Fruit fly (Drosophila melanogaster) whole organism, embryonic: Measurements from ENCODE around the gene Rrp1.

Experiments used
- Bgb ChIP-seq: fragments of 200-800 bp; sonication (Bioruptor generic); IDR thresholded peaks from 2 replicates; pipeline ENCODE4 v1.3.6; 2022; ENCODE audit warnings: missing biosample characterization, missing genetic modification characterization; ENCODE audit not compliant: partially characterized antibody
- CG10321 ChIP-seq: fragments of 200-800 bp; sonication (Bioruptor generic); IDR thresholded peaks from 2 replicates; pipeline ENCODE4 v1.3.6; 2022; ENCODE audit warnings: missing biosample characterization, missing genetic modification characterization
- CG11723 ChIP-seq: fragments of 200-800 bp; sonication (Bioruptor generic); optimal IDR thresholded peaks from 2 replicates; lab custom pipeline; 2017; ENCODE audit warnings: missing biosample characterization, mild to moderate bottlenecking, missing genetic modification characterization
- CG14050 ChIP-seq: fragments of 200-800 bp; sonication (Bioruptor generic); IDR thresholded peaks from 3 replicates; pipeline ENCODE4 v1.3.6; 2022; ENCODE audit warnings: missing biosample characterization, missing genetic modification characterization
- CG14441 ChIP-seq: fragments of 200-800 bp; sonication (Bioruptor generic); IDR thresholded peaks from 2 replicates; pipeline ENCODE4 v1.3.6; 2022; ENCODE audit warnings: missing biosample characterization, missing genetic modification characterization
- CG15269 ChIP-seq: fragments of 200-800 bp; sonication (Bioruptor generic); optimal IDR thresholded peaks from 2 replicates; lab custom pipeline; 2018; ENCODE audit warnings: missing biosample characterization, mild to moderate bottlenecking, missing genetic modification characterization, moderate library complexity
- CG17568 ChIP-seq: fragments of 200-800 bp; sonication (Bioruptor generic); optimal IDR thresholded peaks from 2 replicates; lab custom pipeline; 2018; ENCODE audit warnings: missing biosample characterization, mild to moderate bottlenecking, missing genetic modification characterization, moderate library complexity
- CG1792 ChIP-seq: fragments of 200-800 bp; sonication (Bioruptor generic); optimal IDR thresholded peaks from 2 replicates; lab custom pipeline; 2016; ENCODE audit warnings: missing biosample characterization, missing genetic modification characterization
- CG1832 ChIP-seq: fragments of 200-800 bp; sonication (Bioruptor generic); optimal IDR thresholded peaks from 2 replicates; lab custom pipeline; 2017; ENCODE audit warnings: missing biosample characterization, mild to moderate bottlenecking, missing genetic modification characterization, inconsistent platforms
- CG2129 ChIP-seq: fragments of 200-800 bp; sonication (Bioruptor generic); IDR thresholded peaks from 2 replicates; pipeline ENCODE4 v1.3.6; 2022; ENCODE audit warnings: missing biosample characterization, missing genetic modification characterization; ENCODE audit not compliant: partially characterized antibody
- CG31441 ChIP-seq: fragments of 200-800 bp; sonication (Bioruptor generic); IDR thresholded peaks from 2 replicates; pipeline ENCODE4 v1.3.6; 2022; ENCODE audit warnings: missing biosample characterization, missing genetic modification characterization
- CG34376 ChIP-seq: fragments of 200-800 bp; sonication (Bioruptor generic); optimal IDR thresholded peaks from 2 replicates; lab custom pipeline; 2018; ENCODE audit warnings: missing biosample characterization, mild to moderate bottlenecking, missing genetic modification characterization
- CG3726 ChIP-seq: fragments of 200-800 bp; sonication (Bioruptor generic); IDR thresholded peaks from 3 replicates; pipeline ENCODE4, ENCODE4 v1.3.6; 2022; ENCODE audit warnings: missing biosample characterization, missing genetic modification characterization
- CG3838 ChIP-seq: fragments of 200-800 bp; sonication (Bioruptor generic); optimal IDR thresholded peaks from 3 replicates; lab custom pipeline; 2016; ENCODE audit warnings: missing biosample characterization, missing genetic modification characterization
- CG4707 ChIP-seq: fragments of 200-800 bp; sonication (Bioruptor generic); optimal IDR thresholded peaks from 2 replicates; lab custom pipeline; 2018; ENCODE audit warnings: missing biosample characterization, mild to moderate bottlenecking, missing genetic modification characterization, moderate library complexity
- CG4854 ChIP-seq: fragments of 200-800 bp; sonication (Bioruptor generic); optimal IDR thresholded peaks from 2 replicates; lab custom pipeline; 2016; ENCODE audit warnings: missing biosample characterization, missing genetic modification characterization, inconsistent platforms
- CG6175 ChIP-seq: fragments of 200-800 bp; sonication (Bioruptor generic); IDR thresholded peaks from 3 replicates; pipeline ENCODE4 v1.3.6; 2022; ENCODE audit warnings: missing biosample characterization, missing genetic modification characterization
- CG8089 ChIP-seq: fragments of 200-800 bp; sonication (Bioruptor generic); optimal IDR thresholded peaks from 3 replicates; lab custom pipeline; 2016; ENCODE audit warnings: missing biosample characterization, missing genetic modification characterization
- CG8281 ChIP-seq: fragments of 200-800 bp; sonication (Bioruptor generic); optimal IDR thresholded peaks from 2 replicates; lab custom pipeline; 2018; ENCODE audit warnings: missing biosample characterization, mild to moderate bottlenecking, missing genetic modification characterization, moderate library complexity
- CG8765 ChIP-seq: fragments of 200-800 bp; sonication (Bioruptor generic); IDR thresholded peaks from 2 replicates; pipeline ENCODE4 v1.3.6; 2022; ENCODE audit warnings: missing biosample characterization, missing genetic modification characterization
- CG8944 ChIP-seq: fragments of 200-800 bp; sonication (Bioruptor generic); optimal IDR thresholded peaks from 3 replicates; lab custom pipeline; 2016; ENCODE audit warnings: missing biosample characterization, missing genetic modification characterization
- CHES-1-like ChIP-seq: fragments of 200-800 bp; sonication (Bioruptor generic); optimal IDR thresholded peaks from 2 replicates; lab custom pipeline; 2016; ENCODE audit warnings: missing biosample characterization, missing genetic modification characterization
- CkIIα-i1 ChIP-seq: fragments of 200-800 bp; sonication (Bioruptor generic); IDR thresholded peaks from 2 replicates; pipeline ENCODE4 v1.3.6; 2022; ENCODE audit warnings: missing biosample characterization, missing genetic modification characterization
- Doc3 ChIP-seq: fragments of 200-800 bp; sonication (Bioruptor generic); IDR thresholded peaks from 3 replicates; pipeline ENCODE4 v1.3.6; 2022; ENCODE audit warnings: missing biosample characterization, missing genetic modification characterization; ENCODE audit not compliant: partially characterized antibody
- Ets65A ChIP-seq: fragments of 200-800 bp; sonication (Bioruptor generic); peaks from one replicate; lab custom pipeline; 2016; ENCODE audit warnings: missing biosample characterization, missing genetic modification characterization
- HmgD ChIP-seq: fragments of 200-800 bp; sonication (Bioruptor generic); optimal IDR thresholded peaks from 3 replicates; lab custom pipeline; 2016; ENCODE audit warnings: missing biosample characterization, missing genetic modification characterization
- MBD-R2 ChIP-seq: fragments of 200-800 bp; sonication (Bioruptor generic); IDR thresholded peaks from 2 replicates; pipeline ENCODE4 v1.3.6; 2022; ENCODE audit warnings: missing biosample characterization, missing genetic modification characterization
- Neu2 ChIP-seq: fragments of 200-800 bp; sonication (Bioruptor generic); optimal IDR thresholded peaks from 3 replicates; lab custom pipeline; 2016; ENCODE audit warnings: missing biosample characterization, missing genetic modification characterization, borderline replicate concordance
- abd-A ChIP-seq: fragments of 200-800 bp; sonication (Bioruptor generic); optimal IDR thresholded peaks from 3 replicates; lab custom pipeline; 2019; ENCODE audit warnings: missing biosample characterization, mild to moderate bottlenecking, missing genetic modification characterization, moderate library complexity
- btn ChIP-seq: fragments of 200-800 bp; sonication (Bioruptor generic); optimal IDR thresholded peaks from 2 replicates; lab custom pipeline; 2016; ENCODE audit warnings: missing biosample characterization, missing genetic modification characterization
- chif ChIP-seq, 2 experiments: fragments of 200-800 bp; sonication (Bioruptor generic); optimal IDR thresholded peaks; 3 replicates each; lab custom pipeline; 2016; ENCODE audit warnings: missing biosample characterization in 2 of 2, missing genetic modification characterization in 2 of 2
- esg ChIP-seq: fragments of 200-800 bp; sonication (Bioruptor generic); conservative IDR thresholded peaks from 2 replicates; pipeline ENCODE4 v1.3.6; 2022; ENCODE audit warnings: missing biosample characterization, missing genetic modification characterization
- eyg ChIP-seq: fragments of 200-800 bp; sonication (Bioruptor generic); optimal IDR thresholded peaks from 3 replicates; lab custom pipeline; 2016; ENCODE audit warnings: missing biosample characterization, missing genetic modification characterization
- gsb-n ChIP-seq: fragments of 200-800 bp; sonication (Bioruptor generic); optimal IDR thresholded peaks from 3 replicates; lab custom pipeline; 2018; ENCODE audit warnings: missing biosample characterization, mild to moderate bottlenecking, missing genetic modification characterization
- kah ChIP-seq: fragments of 200-800 bp; sonication (Bioruptor generic); optimal IDR thresholded peaks from 2 replicates; lab custom pipeline; 2018; ENCODE audit warnings: missing biosample characterization, mild to moderate bottlenecking, missing genetic modification characterization
- kni ChIP-seq: fragments of 200-800 bp; sonication (Bioruptor generic); optimal IDR thresholded peaks from 3 replicates; lab custom pipeline; 2017; ENCODE audit warnings: mild to moderate bottlenecking, missing biosample characterization, missing genetic modification reagents, missing genetic modification characterization
- nerfin-2 ChIP-seq: fragments of 200-800 bp; sonication (Bioruptor generic); IDR thresholded peaks from 2 replicates; pipeline ENCODE4 v1.3.6; 2022; ENCODE audit warnings: missing biosample characterization, missing genetic modification characterization; ENCODE audit not compliant: partially characterized antibody
- nom ChIP-seq: fragments of 200-800 bp; sonication (Bioruptor generic); optimal IDR thresholded peaks from 2 replicates; lab custom pipeline; 2017; ENCODE audit warnings: missing biosample characterization, missing genetic modification characterization, mild to moderate bottlenecking, moderate library complexity, missing genetic modification reagents
- oc ChIP-seq: fragments of 200-800 bp; sonication (Bioruptor generic); optimal IDR thresholded peaks from 2 replicates; lab custom pipeline; 2018; ENCODE audit warnings: missing biosample characterization, mild to moderate bottlenecking, missing genetic modification characterization, moderate library complexity
- scrt ChIP-seq: fragments of 200-800 bp; sonication (Bioruptor generic); optimal IDR thresholded peaks from 2 replicates; lab custom pipeline; 2018; ENCODE audit warnings: missing biosample characterization, mild to moderate bottlenecking, missing genetic modification characterization, moderate library complexity
- shn ChIP-seq: fragments of 200-800 bp; sonication (Bioruptor generic); optimal IDR thresholded peaks from 3 replicates; lab custom pipeline; 2016; ENCODE audit warnings: missing biosample characterization, missing genetic modification characterization
- sim ChIP-seq: fragments of 200-800 bp; sonication (Bioruptor generic); IDR thresholded peaks from 2 replicates; pipeline ENCODE4 v1.3.6; 2022; ENCODE audit warnings: missing biosample characterization, missing genetic modification characterization
- sna ChIP-seq: fragments of 200-800 bp; sonication (Bioruptor generic); IDR thresholded peaks from 2 replicates; pipeline ENCODE4 v1.3.6; 2022; ENCODE audit warnings: missing biosample characterization, missing genetic modification characterization; ENCODE audit not compliant: partially characterized antibody
- tup ChIP-seq: fragments of 200-800 bp; sonication (Bioruptor generic); optimal IDR thresholded peaks from 2 replicates; lab custom pipeline; 2016; ENCODE audit warnings: missing biosample characterization, mild to moderate bottlenecking, missing genetic modification characterization, moderate library complexity
- unpg ChIP-seq: fragments of 200-800 bp; sonication (Bioruptor generic); optimal IDR thresholded peaks from 3 replicates; lab custom pipeline; 2018; ENCODE audit warnings: missing biosample characterization, mild to moderate bottlenecking, missing genetic modification characterization, moderate library complexity
- usp ChIP-seq: fragments of >200 bp; optimal IDR thresholded peaks from 2 replicates; lab custom pipeline; 2017; ENCODE audit warnings: missing biosample characterization, missing genetic modification characterization

Rrp1 gene

DNA sequence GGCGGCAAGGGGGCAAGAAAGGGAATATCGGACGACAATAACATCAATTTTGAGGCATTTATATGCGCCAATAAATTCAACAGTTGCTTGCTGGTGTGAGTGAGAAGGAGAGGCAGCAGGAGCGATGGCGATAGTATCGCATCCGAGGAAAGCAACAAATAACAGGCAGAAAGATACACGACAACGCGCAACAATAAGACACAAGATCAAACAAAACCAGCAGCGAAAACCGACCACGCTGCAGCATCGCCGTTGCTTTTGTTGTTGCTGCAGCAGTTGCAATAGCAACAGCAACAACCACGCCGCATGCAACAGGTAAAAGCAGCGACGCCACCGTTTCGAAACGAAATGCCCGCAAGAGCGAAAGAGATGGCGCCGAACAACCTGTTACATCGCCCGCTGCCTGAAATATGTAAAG is 28.2 kb upstream of the Rrp1 start (continued):
- TF ChIP-seq CG10321 (no peak), CG8944 (GFP tag; lab: Kevin White, UChicago) (no peak), oc (tag; lab: Kevin White, UChicago) (no peak), CG8765 (GFP tag; lab: Robert Waterston, UW) (no peak), Ets65A (GFP tag; lab: Kevin White, UChicago) (no peak), CG15269 (tag; lab: Kevin White, UChicago) (no peak), Neu2 (no peak), abd-A (tag; lab: Kevin White, UChicago) (no peak), CG3838 (GFP tag; lab: Kevin White, UChicago) (peak; percentile 41), CG3726 (GFP tag; lab: Robert Waterston, UW) (no peak), chif (GFP tag; optimal IDR thresholded peaks at IDR 0.05; lab: Kevin White, UChicago) (no peak), CG14441 (GFP tag; lab: Robert Waterston, UW) (no peak), btn (no peak), eyg (GFP tag; lab: Kevin White, UChicago) (no peak), nom (GFP tag; lab: Kevin White, UChicago) (no peak), CG34376 (no peak), CG8089 (GFP tag; lab: Kevin White, UChicago) (no peak), nerfin-2 (GFP tag; lab: Robert Waterston, UW) (no peak), CG2129 (GFP tag; lab: Robert Waterston, UW) (peak; percentile 31; the same call in 1 of the 2 replicates), MBD-R2 (no peak), CG4854 (GFP tag; lab: Kevin White, UChicago) (no peak), usp (GFP tag; lab: Kevin White, UChicago) (no peak), CG1832 (GFP tag; lab: Kevin White, UChicago) (peak; percentile 43), CG14050 (GFP tag; lab: Robert Waterston, UW) (no peak), CG11723 (GFP tag; lab: Kevin White, UChicago) (no peak), CG1792 (GFP tag; lab: Kevin White, UChicago) (no peak), CkIIα-i1 (GFP tag; lab: Robert Waterston, UW) (no peak), CG6175 (0 out of 3 replicates have a peak, but pooled peaks have one; percentile 30), kah (GFP tag; lab: Kevin White, UChicago) (peak; percentile 79), Doc3 (GFP tag; lab: Robert Waterston, UW) (peak; percentile 49; the same call in 2 of the 3 replicates), esg (GFP tag; lab: Robert Waterston, UW) (no peak), shn (no peak), sim (GFP tag; lab: Robert Waterston, UW) (no peak), tup (no peak), Bgb (GFP tag; lab: Robert Waterston, UW) (no peak), CG4707 (GFP tag; lab: Kevin White, UChicago) (no peak), HmgD (no peak), gsb-n (tag; lab: Kevin White, UChicago) (peak; percentile 26), sna (GFP tag; lab: Robert Waterston, UW) (0 out of 2 replicates have a peak, but pooled peaks have one; percentile 35), scrt (GFP tag; lab: Kevin White, UChicago) (peak; percentile 45), CG31441 (GFP tag; lab: Robert Waterston, UW) (no peak), CG17568 (GFP tag; lab: Kevin White, UChicago) (no peak), unpg (GFP tag; lab: Kevin White, UChicago) (no peak), kni (GFP tag; lab: Kevin White, UChicago) (peak; percentile 45), CG8281 (no peak), CHES-1-like (GFP tag; lab: Kevin White, UChicago) (no peak)
